Worm (Caenorhabditis elegans) whole organism, L4 larva: ENCODE results near the gene F47E1.4.

ENCODE experiments used
- F10B5.3 ChIP-seq: sonication (generic microtip); optimal IDR thresholded peaks from 2 replicates; lab custom pipeline; 2016; ENCODE audit warnings: mild to moderate bottlenecking, missing genetic modification characterization, missing compliant biosample characterization
- F49E8.2 ChIP-seq: sonication (generic microtip); optimal IDR thresholded peaks from 2 replicates; lab custom pipeline; 2016; ENCODE audit warnings: missing compliant biosample characterization, mild to moderate bottlenecking, missing genetic modification characterization, borderline replicate concordance
- R02D3.7 ChIP-seq: fragments of 150-350 bp; sonication (generic microtip); optimal IDR thresholded peaks from 3 replicates; lab custom pipeline; 2014; ENCODE audit warnings: missing biosample characterization, missing genetic modification characterization
- ZK337.2 ChIP-seq: fragments of 200-800 bp; sonication (Bioruptor generic); IDR thresholded peaks from 2 replicates; pipeline ENCODE4 v1.3.6; 2022; ENCODE audit warnings: missing genetic modification reagents, missing genetic modification characterization, missing compliant biosample characterization
- ceh-32 ChIP-seq: sonication (generic microtip); optimal IDR thresholded peaks from 2 replicates; lab custom pipeline; 2016; ENCODE audit warnings: mild to moderate bottlenecking, missing genetic modification characterization, missing compliant biosample characterization; ENCODE audit not compliant: poor library complexity
- cey-2 ChIP-seq: sonication (generic microtip); optimal IDR thresholded peaks from 3 replicates; lab custom pipeline; 2017; ENCODE audit warnings: missing genetic modification characterization, mild to moderate bottlenecking, missing compliant biosample characterization, antibody characterized with exemption, borderline replicate concordance; ENCODE audit not compliant: insufficient read depth
- ctbp-1 ChIP-seq: fragments of 200-800 bp; sonication (Bioruptor generic); IDR thresholded peaks from 2 replicates; pipeline ENCODE4 v1.3.6; 2022; ENCODE audit warnings: missing genetic modification reagents, missing genetic modification characterization, missing compliant biosample characterization
- daf-16 ChIP-seq, 3 experiments: sonication (generic microtip); optimal IDR thresholded peaks; 2 replicates each; lab custom pipeline; 2016 to 2017; ENCODE audit warnings: missing genetic modification characterization in 3 of 3, missing genetic modification reagents in 3 of 3, mild to moderate bottlenecking in 2 of 3, missing compliant biosample characterization in 2 of 3, missing biosample characterization in 1 of 3, moderate library complexity in 1 of 3
- daf-19 ChIP-seq: fragments of 200-800 bp; sonication (Bioruptor generic); conservative IDR thresholded peaks from 2 replicates; pipeline ENCODE4 v1.3.6; 2022; ENCODE audit warnings: missing genetic modification characterization, missing compliant biosample characterization
- dmd-6 ChIP-seq: fragments of 200-800 bp; sonication (Bioruptor generic); IDR thresholded peaks from 2 replicates; pipeline ENCODE4 v1.3.6; 2022; ENCODE audit warnings: missing genetic modification reagents, missing genetic modification characterization, missing compliant biosample characterization
- dmd-8 ChIP-seq: fragments of 200-800 bp; sonication (Bioruptor generic); IDR thresholded peaks from 2 replicates; pipeline ENCODE4 v1.3.6; 2022; ENCODE audit warnings: missing genetic modification characterization, missing compliant biosample characterization
- dve-1 ChIP-seq: sonication (generic microtip); optimal IDR thresholded peaks from 2 replicates; lab custom pipeline; 2017; ENCODE audit warnings: antibody characterized with exemption, mild to moderate bottlenecking, missing genetic modification characterization, missing compliant biosample characterization; ENCODE audit not compliant: insufficient read depth
- egl-43 ChIP-seq: fragments of 200-800 bp; sonication (Bioruptor generic); IDR thresholded peaks from 2 replicates; pipeline ENCODE4 v1.3.6; 2022; ENCODE audit warnings: missing genetic modification reagents, missing genetic modification characterization, missing compliant biosample characterization
- fos-1 ChIP-seq: fragments of 150-350 bp; optimal IDR thresholded peaks from 2 replicates; lab custom pipeline; 2014; ENCODE audit warnings: missing biosample characterization, missing genetic modification characterization
- hlh-11 ChIP-seq: fragments of 200-800 bp; sonication (Bioruptor generic); optimal IDR thresholded peaks from 2 replicates; lab custom pipeline; 2018; ENCODE audit warnings: mild to moderate bottlenecking, missing genetic modification characterization, missing compliant biosample characterization
- hlh-30 ChIP-seq: sonication (generic microtip); optimal IDR thresholded peaks from 2 replicates; lab custom pipeline; 2017; ENCODE audit warnings: antibody characterized with exemption, mild to moderate bottlenecking, missing genetic modification characterization, missing compliant biosample characterization; ENCODE audit not compliant: insufficient read depth
- lin-15B ChIP-seq: fragments of 150-350 bp; sonication (generic microtip); optimal IDR thresholded peaks from 3 replicates; lab custom pipeline; 2014; ENCODE audit warnings: missing biosample characterization, missing genetic modification characterization
- lin-38 ChIP-seq: fragments of 200-800 bp; sonication (Bioruptor generic); IDR thresholded peaks from 2 replicates; pipeline ENCODE4 v1.3.6; 2022; ENCODE audit warnings: missing genetic modification reagents, missing genetic modification characterization, missing compliant biosample characterization
- lin-39 ChIP-seq: fragments of 150-350 bp; optimal IDR thresholded peaks from 2 replicates; lab custom pipeline; 2014; ENCODE audit warnings: missing biosample characterization, missing genetic modification reagents, missing genetic modification characterization
- madf-9 ChIP-seq: fragments of 200-800 bp; sonication (Bioruptor generic); conservative IDR thresholded peaks from 2 replicates; pipeline ENCODE4 v1.3.6; 2022; ENCODE audit warnings: missing genetic modification reagents, missing genetic modification characterization, missing compliant biosample characterization
- mep-1 ChIP-seq: fragments of 150-350 bp; sonication (generic microtip); optimal IDR thresholded peaks from 3 replicates; lab custom pipeline; 2014; ENCODE audit warnings: missing biosample characterization, missing genetic modification characterization
- mes-2 ChIP-seq: sonication (generic microtip); optimal IDR thresholded peaks from 2 replicates; lab custom pipeline; 2016; ENCODE audit warnings: missing genotype, mild to moderate bottlenecking, missing genetic modification characterization, missing compliant biosample characterization; ENCODE audit not compliant: poor library complexity, severe bottlenecking
- mxl-3 ChIP-seq: fragments of 200-800 bp; sonication (Bioruptor generic); optimal IDR thresholded peaks from 2 replicates; lab custom pipeline; 2018; ENCODE audit warnings: mild to moderate bottlenecking, missing genetic modification characterization, missing compliant biosample characterization
- nhr-111 ChIP-seq: fragments of 200-800 bp; sonication (Bioruptor generic); optimal IDR thresholded peaks from 2 replicates; lab custom pipeline; 2018; ENCODE audit warnings: mild to moderate bottlenecking, missing genetic modification characterization, missing compliant biosample characterization
- nhr-237 ChIP-seq: sonication (generic microtip); optimal IDR thresholded peaks from 2 replicates; lab custom pipeline; 2017; ENCODE audit warnings: missing biosample characterization, missing genetic modification characterization
- nhr-28 ChIP-seq: fragments of 150-350 bp; optimal IDR thresholded peaks from 2 replicates; lab custom pipeline; 2014; ENCODE audit warnings: missing biosample characterization, missing genetic modification characterization
- nhr-41 ChIP-seq: fragments of 200-800 bp; sonication (Bioruptor generic); IDR thresholded peaks from 2 replicates; pipeline ENCODE4 v1.3.6; 2022; ENCODE audit warnings: missing genetic modification reagents, missing genetic modification characterization, missing compliant biosample characterization
- nhr-77 ChIP-seq: fragments of 150-350 bp; optimal IDR thresholded peaks from 2 replicates; lab custom pipeline; 2014; ENCODE audit warnings: missing biosample characterization, missing genetic modification characterization
- pha-4 ChIP-seq, 2 experiments: fragments of 150-350 bp in 1 of 2; fragments of 200-800 bp in 1 of 2; sonication (Bioruptor generic) in 1 of 2; IDR thresholded peaks in 1 of 2; optimal IDR thresholded peaks in 1 of 2; 2 replicates each; pipeline versions ENCODE4 v1.3.6 to Lab custom; 2014 to 2022; ENCODE audit warnings: missing genetic modification characterization in 2 of 2, missing genetic modification reagents in 2 of 2, missing biosample characterization in 1 of 2, missing compliant biosample characterization in 1 of 2
- pqm-1 ChIP-seq: sonication (generic microtip); optimal IDR thresholded peaks from 2 replicates; lab custom pipeline; 2017; ENCODE audit warnings: missing biosample characterization, missing genetic modification characterization
- set-16 ChIP-seq: fragments of 200-800 bp; sonication (Bioruptor generic); IDR thresholded peaks from 2 replicates; pipeline ENCODE4 v1.3.6; 2022; ENCODE audit warnings: missing genetic modification reagents, missing genetic modification characterization, missing compliant biosample characterization
- snpc-1.2 ChIP-seq: fragments of 200-800 bp; sonication (Bioruptor generic); IDR thresholded peaks from 2 replicates; pipeline ENCODE4 v1.3.6; 2022; ENCODE audit warnings: missing genetic modification reagents, missing genetic modification characterization, missing compliant biosample characterization
- unc-39 ChIP-seq: sonication (generic microtip); optimal IDR thresholded peaks from 2 replicates; lab custom pipeline; 2017; ENCODE audit warnings: missing biosample characterization, missing genetic modification characterization
- unc-62 ChIP-seq, 3 experiments: fragments of 150-350 bp in 1 of 3; sonication (generic microtip); optimal IDR thresholded peaks in 2 of 3; peaks in 1 of 3; 1 replicate in 1 of 3; 2 replicates in 2 of 3; lab custom pipeline; 2014 to 2017; ENCODE audit warnings: missing biosample characterization in 3 of 3, missing genetic modification characterization in 3 of 3, missing genetic modification reagents in 3 of 3, missing genotype in 1 of 3
- vab-7 ChIP-seq: fragments of 200-800 bp; sonication (Bioruptor generic); IDR thresholded peaks from 2 replicates; pipeline ENCODE4 v1.3.6; 2022; ENCODE audit warnings: missing genetic modification reagents, missing genetic modification characterization, missing compliant biosample characterization
- zfp-3 ChIP-seq: fragments of 200-800 bp; sonication (Bioruptor generic); conservative IDR thresholded peaks from 2 replicates; pipeline ENCODE4 v1.3.6; 2022; ENCODE audit warnings: missing genetic modification reagents, missing genetic modification characterization, missing compliant biosample characterization
- ztf-11 ChIP-seq: fragments of 150-350 bp; optimal IDR thresholded peaks from 2 replicates; lab custom pipeline; 2014; ENCODE audit warnings: missing biosample characterization, missing genetic modification characterization

The F47E1.4 gene

ce11 chrX:9102150-9102549 is 39.5 kb downstream of the F47E1.4 start:
- no peak for TF ChIP-seq lin-15B (tag; lab: Kevin White, UChicago)
- TF ChIP-seq fos-1 (tag; lab: Kevin White, UChicago), result no peak
- TF ChIP-seq R02D3.7 (tag; lab: Kevin White, UChicago), result no peak
- no peak for TF ChIP-seq dmd-8 (GFP tag; lab: Robert Waterston, UW)
- peak; percentile 19 for TF ChIP-seq mes-2 (tag; lab: Kevin White, UChicago)
- TF ChIP-seq daf-16 (GFP tag; optimal IDR thresholded peaks at IDR 0.05; lab: Kevin White, UChicago), result no peak
- peak; percentile 30 for TF ChIP-seq daf-16 (tag; optimal IDR thresholded peaks at IDR 0.05; lab: Kevin White, UChicago)
- TF ChIP-seq set-16 (GFP tag; lab: Robert Waterston, UW), result peak; percentile 42; the same call in 1 of the 2 replicates
- no peak for TF ChIP-seq ctbp-1 (GFP tag; lab: Robert Waterston, UW)
- TF ChIP-seq mep-1, result peak; percentile 12
- peak; percentile 43; the same call in 1 of the 2 replicates for TF ChIP-seq egl-43 (GFP tag; lab: Robert Waterston, UW)
- TF ChIP-seq hlh-30 (tag; lab: Kevin White, UChicago), result peak; percentile 56
- TF ChIP-seq mxl-3 (GFP tag; lab: Kevin White, UChicago), result peak; percentile 17
- TF ChIP-seq hlh-11, result peak; percentile 20
- TF ChIP-seq madf-9, result peak; percentile 65; the same call in 1 of the 2 replicates
- no peak for TF ChIP-seq unc-39 (tag; lab: Kevin White, UChicago)
- TF ChIP-seq nhr-28 (tag; lab: Kevin White, UChicago), result peak; percentile 10
- no peak for TF ChIP-seq ZK337.2 (GFP tag; lab: Robert Waterston, UW)
- no peak for TF ChIP-seq dmd-6 (GFP tag; lab: Robert Waterston, UW)
- no peak for TF ChIP-seq lin-38 (GFP tag; lab: Robert Waterston, UW)
- no peak for TF ChIP-seq unc-62 (GFP tag; optimal IDR thresholded peaks at IDR 0.05 in 1 of 2; lab: Kevin White, UChicago)
- TF ChIP-seq unc-62 (tag; optimal IDR thresholded peaks at IDR 0.05; lab: Kevin White, UChicago), result no peak
- TF ChIP-seq dve-1 (tag; lab: Kevin White, UChicago), result peak; percentile 38
- no peak for TF ChIP-seq lin-39

- TF ChIP-seq cey-2 (tag; lab: Kevin White, UChicago) (no peak), daf-16 (GFP tag; optimal IDR thresholded peaks at IDR 0.05; lab: Kevin White, UChicago) (no peak), daf-16 (tag; optimal IDR thresholded peaks at IDR 0.05; lab: Kevin White, UChicago) (peak; percentile 49), F10B5.3 (tag; lab: Kevin White, UChicago) (no peak), mes-2 (tag; lab: Kevin White, UChicago) (peak; percentile 29), nhr-77 (no peak), ceh-32 (tag; lab: Kevin White, UChicago) (no peak), nhr-41 (GFP tag; lab: Robert Waterston, UW) (no peak), ctbp-1 (GFP tag; lab: Robert Waterston, UW) (no peak), nhr-111 (GFP tag; lab: Kevin White, UChicago) (no peak)
Measured at ce11 chrX:9103048-9103447, 40.4 kb downstream of the F47E1.4 start.

ce11 chrX:9103584-9103983 is 41.0 kb downstream of the F47E1.4 start:
- TF ChIP-seq ctbp-1 (GFP tag; lab: Robert Waterston, UW) (no peak), daf-19 (GFP tag; lab: Robert Waterston, UW) (no peak), vab-7 (GFP tag; lab: Robert Waterston, UW) (no peak), pha-4 (GFP tag; IDR thresholded peaks at IDR 0.05; lab: Robert Waterston, UW) (no peak), pha-4 (tag; optimal IDR thresholded peaks at IDR 0.05; lab: Kevin White, UChicago) (no peak), ztf-11 (tag; lab: Kevin White, UChicago) (no peak), zfp-3 (GFP tag; lab: Robert Waterston, UW) (no peak), pqm-1 (tag; lab: Kevin White, UChicago) (no peak), snpc-1.2 (GFP tag; lab: Robert Waterston, UW) (no peak), daf-16 (GFP tag; optimal IDR thresholded peaks at IDR 0.05; lab: Kevin White, UChicago) (no peak), daf-16 (tag; optimal IDR thresholded peaks at IDR 0.05; lab: Kevin White, UChicago) (peak; percentile 77), madf-9 (no peak), F49E8.2 (tag; lab: Kevin White, UChicago) (no peak), hlh-30 (tag; lab: Kevin White, UChicago) (peak; percentile 69), dmd-6 (GFP tag; lab: Robert Waterston, UW) (no peak), lin-39 (no peak), unc-62 (GFP tag; optimal IDR thresholded peaks at IDR 0.05 in 1 of 2; lab: Kevin White, UChicago) (peak in 1 of 2 experiments; percentile 54), unc-62 (tag; optimal IDR thresholded peaks at IDR 0.05; lab: Kevin White, UChicago) (no peak), nhr-237 (tag; lab: Kevin White, UChicago) (no peak)
